Fruit fly (Drosophila melanogaster): ENCODE data around the gene PIP4K.
A peak's percentile ranks its signal among the peaks of the same experiment; 100 is the strongest.

The PIP4K gene

DNA sequence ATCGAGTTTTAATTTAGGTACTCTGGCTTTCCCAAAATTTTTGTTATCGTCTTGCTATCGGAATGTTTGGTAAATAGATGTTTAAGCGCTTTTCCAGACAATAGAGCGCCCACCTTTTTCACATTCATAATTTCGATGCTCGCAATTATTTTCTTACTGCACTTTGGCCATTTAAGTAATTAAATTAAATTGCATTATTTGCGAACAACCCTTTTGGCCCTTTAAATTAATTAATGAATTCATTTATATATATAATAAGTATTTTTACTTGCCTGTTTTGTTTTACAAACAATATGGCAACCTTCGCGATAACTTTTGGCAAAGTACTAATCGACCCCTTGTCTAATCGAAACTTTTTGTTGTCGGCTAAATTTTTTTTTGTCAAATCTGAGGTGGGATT, 40.4 kb downstream of the PIP4K start:
- TF ChIP-seq fd85E (GFP tag; optimal IDR thresholded peaks at IDR 0.05) (no peak), fd59A (GFP tag; optimal IDR thresholded peaks at IDR 0.05) (no peak), Smox (GFP tag; optimal IDR thresholded peaks at IDR 0.05) (no peak), net (GFP tag; optimal IDR thresholded peaks at IDR 0.05) (no peak), Sox102F (GFP tag; optimal IDR thresholded peaks at IDR 0.05) (no peak), esn (GFP tag; optimal IDR thresholded peaks at IDR 0.05) (no peak), ss (GFP tag; optimal IDR thresholded peaks at IDR 0.05) (no peak), spab (GFP tag; optimal IDR thresholded peaks at IDR 0.05) (no peak), CG11902 (GFP tag; optimal IDR thresholded peaks at IDR 0.05) (no peak), Hr4 (GFP tag; optimal IDR thresholded peaks at IDR 0.05) (no peak), Hr39 (GFP tag; optimal IDR thresholded peaks at IDR 0.05) (no peak), dac (GFP tag; optimal IDR thresholded peaks at IDR 0.05) (no peak), svp (GFP tag) (no peak), topi (GFP tag; optimal IDR thresholded peaks at IDR 0.05) (no peak)

DNA sequence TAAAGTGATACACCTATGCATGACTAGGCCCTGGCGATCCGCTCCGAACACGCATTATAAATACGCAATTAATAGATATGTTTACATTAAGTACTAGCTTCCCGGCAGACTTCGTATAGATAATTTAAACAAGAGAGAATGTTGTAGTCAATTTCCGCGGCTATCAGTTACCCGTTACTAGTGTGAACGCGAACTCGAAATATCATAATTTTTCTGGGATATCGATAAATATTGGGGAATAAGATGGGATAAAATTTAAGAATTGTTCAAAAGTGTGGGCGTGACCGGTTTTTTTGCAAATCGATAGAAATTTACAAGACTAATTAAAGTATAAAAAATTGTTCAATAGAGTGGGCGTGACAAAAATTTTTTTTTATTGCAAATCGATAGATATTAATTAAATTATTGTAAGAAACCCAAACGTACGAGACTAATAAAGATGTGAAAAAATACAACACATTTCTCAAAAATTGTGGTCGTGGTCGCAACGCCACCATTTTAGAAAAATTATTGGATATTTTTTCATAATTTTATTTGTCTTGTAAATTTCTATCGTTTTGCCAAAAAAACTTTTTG, 48.6 kb downstream of the PIP4K start:
- no peak for TF ChIP-seq svp (GFP tag)

DNA sequence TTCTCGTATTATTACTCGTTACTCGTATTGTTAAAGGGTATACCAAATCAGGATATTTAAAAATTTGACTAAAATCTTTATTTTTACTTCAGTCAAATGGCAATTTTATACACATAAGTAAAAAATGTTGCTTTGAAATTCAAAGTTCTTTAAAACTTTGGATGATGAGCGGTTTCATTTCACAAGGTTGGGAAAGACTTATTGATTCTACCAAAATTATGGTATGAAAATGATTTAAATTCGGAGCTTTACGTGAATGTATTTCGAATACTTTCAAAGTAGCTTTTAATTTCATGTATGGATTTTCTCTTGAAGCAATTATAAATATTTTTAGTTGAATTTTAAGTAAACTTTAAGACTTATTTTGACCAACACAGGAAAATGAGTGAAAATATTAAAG, 49.5 kb downstream of the PIP4K start, which contains the start of gene Kif3C:
Gene Kif3C (plus strand): TSS at position 301 of the 400 bp plus-strand sequence.
- TF ChIP-seq CG11294 (GFP tag; IDR thresholded peaks at IDR 0.05) (no peak), dsx (GFP tag; optimal IDR thresholded peaks at IDR 0.05; ENCODE audit: poor library complexity, severe bottlenecking) (no peak)

DNA sequence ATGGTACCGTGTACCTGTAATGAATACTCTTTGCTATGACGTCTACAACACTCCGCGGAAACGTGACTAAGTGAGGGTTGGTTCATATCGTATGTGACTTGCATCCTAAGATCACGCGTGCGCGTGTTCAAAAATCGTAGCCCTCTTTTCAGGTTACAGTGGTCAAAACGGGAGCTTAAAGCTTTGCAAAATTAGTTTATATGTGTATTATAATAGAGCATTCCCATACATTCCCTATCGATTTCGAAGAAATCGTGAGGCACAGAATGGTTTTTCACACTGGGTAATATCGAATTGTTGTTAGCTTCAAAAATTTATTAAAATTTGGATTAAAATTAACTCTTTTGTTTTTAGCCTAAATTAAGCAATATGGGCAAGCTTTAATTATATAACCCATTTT, 50.2 kb downstream of the PIP4K start:
- TF ChIP-seq pdm3 (GFP tag; optimal IDR thresholded peaks at IDR 0.05) (peak; percentile 4), CG31627 (GFP tag; optimal IDR thresholded peaks at IDR 0.05) (peak; percentile 10), lz (GFP tag; optimal IDR thresholded peaks at IDR 0.05) (peak; percentile 24), CG6808 (GFP tag; optimal IDR thresholded peaks at IDR 0.05) (no peak)

DNA sequence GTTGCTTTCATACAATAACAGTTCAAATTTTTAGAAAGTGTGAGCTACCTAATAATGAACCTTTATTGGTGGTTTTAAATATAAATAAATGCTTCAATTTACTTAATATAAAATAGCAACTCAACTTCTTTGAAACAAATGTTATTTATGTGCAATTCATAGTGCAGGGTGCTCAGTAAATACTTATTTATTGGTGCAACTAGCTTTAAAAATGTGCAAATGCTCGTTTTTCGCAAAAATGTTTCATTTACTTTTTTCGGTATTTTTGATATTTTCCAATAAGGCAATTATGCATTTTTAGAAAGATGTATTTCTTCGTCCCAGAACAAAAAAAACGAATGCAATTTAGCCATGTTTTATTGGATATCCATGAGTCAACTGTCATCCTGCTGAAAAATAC, 51.9 kb downstream of the PIP4K start:
- TF ChIP-seq Ets96B (tag; optimal IDR thresholded peaks at IDR 0.05) = no peak
- TF ChIP-seq fd59A (GFP tag; optimal IDR thresholded peaks at IDR 0.05) = no peak
- TF ChIP-seq achi (GFP tag; optimal IDR thresholded peaks at IDR 0.05) = no peak
- no peak for TF ChIP-seq CG6808 (GFP tag; optimal IDR thresholded peaks at IDR 0.05)
- no peak for TF ChIP-seq CG31627 (GFP tag; optimal IDR thresholded peaks at IDR 0.05)
- TF ChIP-seq Eip93F (GFP tag; optimal IDR thresholded peaks at IDR 0.05) = no peak
- TF ChIP-seq CG10631 (GFP tag; optimal IDR thresholded peaks at IDR 0.05) = no peak
- no peak for TF ChIP-seq CG11294 (GFP tag; IDR thresholded peaks at IDR 0.05)
- no peak for TF ChIP-seq CG3032 (tag; optimal IDR thresholded peaks at IDR 0.05)
- TF ChIP-seq CG6854 (GFP tag; optimal IDR thresholded peaks at IDR 0.05) = no peak
- TF ChIP-seq OdsH (GFP tag; optimal IDR thresholded peaks at IDR 0.05) = no peak

All from whole organism, prepupa.